Fruit fly (Drosophila melanogaster): ENCODE data around the gene Dred.

dm6 chr3L:19552136-19552773 lies 8.2 kb upstream of the Dred start, which contains the start of the genes Ltn1 and CG9300:
- no peak for TF ChIP-seq acj6 (GFP tag; optimal IDR thresholded peaks at IDR 0.05)
- TF ChIP-seq OdsH (GFP tag; optimal IDR thresholded peaks at IDR 0.05), result no peak
- no peak for TF ChIP-seq CG10669 (GFP tag; optimal IDR thresholded peaks at IDR 0.05)
- TF ChIP-seq CG16779 (tag; optimal IDR thresholded peaks at IDR 0.05), result no peak
- TF ChIP-seq ss (GFP tag; optimal IDR thresholded peaks at IDR 0.05), result no peak
- TF ChIP-seq CG8632 (GFP tag; optimal IDR thresholded peaks at IDR 0.05), result no peak
- TF ChIP-seq CG1621 (tag; optimal IDR thresholded peaks at IDR 0.05), result no peak
- TF ChIP-seq CG10631 (GFP tag; optimal IDR thresholded peaks at IDR 0.05), result no peak
- TF ChIP-seq CG11294 (GFP tag; IDR thresholded peaks at IDR 0.05), result no peak

All from whole organism, prepupa.